Worm (Caenorhabditis elegans) whole organism, late embryonic: ENCODE measurements around the gene fbxa-85.

Source experiments
- T23F11.4 ChIP-seq: fragments of 200-800 bp; sonication (Bioruptor generic); optimal IDR thresholded peaks from 2 replicates; lab custom pipeline; 2018; ENCODE audit warnings: mild to moderate bottlenecking, missing genetic modification characterization, missing compliant biosample characterization
- ama-1 ChIP-seq: fragments of 150-350 bp; optimal IDR thresholded peaks from 2 replicates; lab custom pipeline; 2014
- ceh-14 ChIP-seq: sonication (generic microtip); optimal IDR thresholded peaks from 2 replicates; lab custom pipeline; 2016; ENCODE audit warnings: missing genotype, missing genetic modification characterization, missing compliant biosample characterization
- ceh-18 ChIP-seq: sonication (generic microtip); optimal IDR thresholded peaks from 2 replicates; lab custom pipeline; 2016; ENCODE audit warnings: missing genetic modification characterization, missing compliant biosample characterization
- fkh-10 ChIP-seq: fragments of 150-350 bp; optimal IDR thresholded peaks from 2 replicates; lab custom pipeline; 2014; ENCODE audit warnings: missing biosample characterization, missing genetic modification reagents, missing genetic modification characterization
- pha-2 ChIP-seq: sonication (generic microtip); optimal IDR thresholded peaks from 2 replicates; lab custom pipeline; 2017; ENCODE audit warnings: mild to moderate bottlenecking, missing genetic modification characterization, missing compliant biosample characterization
- pha-4 ChIP-seq: fragments of 150-350 bp; optimal IDR thresholded peaks from 2 replicates; lab custom pipeline; 2018; ENCODE audit warnings: missing biosample characterization, missing genetic modification reagents, missing genetic modification characterization
- syd-9 ChIP-seq: sonication (generic microtip); optimal IDR thresholded peaks from 2 replicates; lab custom pipeline; 2016; ENCODE audit warnings: mild to moderate bottlenecking, missing genetic modification characterization, moderate library complexity, missing compliant biosample characterization
- tbx-2 ChIP-seq: sonication (generic microtip); optimal IDR thresholded peaks from 2 replicates; lab custom pipeline; 2016; ENCODE audit warnings: missing genetic modification characterization, missing compliant biosample characterization

ce11 chrV:17258244-17258643, 724 bp upstream of the fbxa-85 start:
- TF ChIP-seq ama-1 (lab: Kevin White, UChicago) (no peak), tbx-2 (no peak), pha-2 (tag; lab: Kevin White, UChicago) (no peak), fkh-10 (no peak), T23F11.4 (GFP tag; lab: Kevin White, UChicago) (no peak), ceh-14 (tag; lab: Kevin White, UChicago) (no peak), syd-9 (tag; lab: Kevin White, UChicago) (no peak), pha-4 (no peak), ceh-18 (tag; lab: Kevin White, UChicago) (no peak)
